Worm (Caenorhabditis elegans): ENCODE measurements around the gene R06F6.8.

R06F6.8 gene

DNA sequence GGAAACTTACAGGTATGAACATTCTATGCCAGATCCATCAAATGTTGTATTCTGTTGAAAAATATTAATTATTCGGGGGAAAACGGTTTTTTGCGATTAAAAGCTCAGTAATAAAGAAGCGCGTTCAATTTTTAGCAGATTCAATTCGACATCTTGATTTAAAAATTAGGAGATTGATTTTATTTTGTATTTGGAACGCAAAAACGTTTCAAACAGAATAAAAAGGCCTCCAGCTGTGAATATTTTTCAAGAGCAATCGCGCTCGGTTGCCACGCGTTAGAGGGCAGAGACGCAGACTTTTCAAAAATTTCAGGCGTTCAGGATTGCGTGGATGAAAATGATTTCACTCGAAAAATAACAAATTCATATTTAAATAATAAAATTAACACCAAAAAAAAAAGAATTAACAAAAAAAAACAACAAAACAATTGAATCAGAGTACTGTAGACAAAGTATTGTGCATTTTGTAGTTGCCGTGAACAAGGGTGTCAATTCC, at the start of gene R06F6.8:
Gene R06F6.8 (minus strand): TSS at position 51 of the 496 bp plus-strand sequence.
- TF ChIP-seq Y22D7AL.16 (tag; optimal IDR thresholded peaks at IDR 0.05): no peak
- TF ChIP-seq C38D4.7 (GFP tag; optimal IDR thresholded peaks at IDR 0.05): no peak
- no peak for TF ChIP-seq ceh-9 (tag; optimal IDR thresholded peaks at IDR 0.05)
- TF ChIP-seq K09A11.1 (tag; optimal IDR thresholded peaks at IDR 0.05; ENCODE audit: insufficient read depth): no peak
- TF ChIP-seq ref-2 (tag; optimal IDR thresholded peaks at IDR 0.05): peak; percentile 71
- no peak for TF ChIP-seq F13H6.1 (tag; optimal IDR thresholded peaks at IDR 0.05)
- TF ChIP-seq lin-11 (tag; optimal IDR thresholded peaks at IDR 0.05): no peak
- no peak for TF ChIP-seq ztf-16 (tag; optimal IDR thresholded peaks at IDR 0.05)

DNA sequence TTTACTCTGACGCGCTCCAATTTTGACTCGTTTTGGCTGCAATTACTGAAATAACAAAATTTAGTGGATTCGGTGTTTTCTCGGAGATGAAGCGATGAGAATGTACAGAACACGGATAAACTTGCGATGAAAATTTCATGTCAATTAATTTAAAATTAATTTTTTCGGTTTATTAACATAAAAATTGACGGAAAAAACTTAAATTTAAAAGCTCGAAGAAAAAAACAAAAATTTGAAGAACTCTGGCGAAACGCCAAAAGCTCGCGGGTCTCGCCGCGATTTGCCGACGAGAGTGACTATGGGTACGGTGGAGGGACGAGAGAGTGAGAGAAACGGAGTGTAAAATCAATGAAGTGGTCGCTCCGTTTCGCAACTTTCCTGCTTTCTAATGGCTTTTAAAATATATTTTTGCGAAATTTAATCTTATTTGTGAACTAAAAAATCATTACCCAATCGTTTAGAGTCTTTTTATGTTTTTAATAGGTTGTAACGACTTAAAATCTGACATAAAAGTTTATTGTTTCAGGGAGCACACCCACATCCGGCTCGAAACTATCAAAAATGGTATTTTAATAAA, 49.0 kb upstream of the R06F6.8 start, which contains the start of the genes gmps-1 and cap-2:
Gene gmps-1 (minus strand): TSS at position 51 of the 577 bp plus-strand sequence.
Gene cap-2 (plus strand): TSS at position 527 of the 577 bp plus-strand sequence.
- TF ChIP-seq che-1 (tag; optimal IDR thresholded peaks at IDR 0.05): no peak
- TF ChIP-seq ceh-45 (GFP tag; IDR thresholded peaks at IDR 0.05): no peak
- no peak for TF ChIP-seq hlh-30 (tag; optimal IDR thresholded peaks at IDR 0.05; ENCODE audit: insufficient read depth)
- peak; percentile 10 for TF ChIP-seq pha-2 (tag; optimal IDR thresholded peaks at IDR 0.05)
- no peak for TF ChIP-seq hlh-13 (GFP tag; optimal IDR thresholded peaks at IDR 0.05)
- peak; percentile 47 for TF ChIP-seq C08G9.2 (tag; optimal IDR thresholded peaks at IDR 0.05)
- peak; percentile 36 for TF ChIP-seq dve-1 (tag; optimal IDR thresholded peaks at IDR 0.05)
- peak; percentile 19 for TF ChIP-seq hlh-8 (tag; optimal IDR thresholded peaks at IDR 0.05)
- no peak for TF ChIP-seq K02D7.2 (tag; optimal IDR thresholded peaks at IDR 0.05)
- TF ChIP-seq ceh-30 (tag; optimal IDR thresholded peaks at IDR 0.05): no peak
- TF ChIP-seq lin-11 (tag; optimal IDR thresholded peaks at IDR 0.05): peak; percentile 6
- TF ChIP-seq nhr-232 (tag; optimal IDR thresholded peaks at IDR 0.05): no peak
- no peak for TF ChIP-seq hlh-6 (tag; optimal IDR thresholded peaks at IDR 0.05)
- peak; percentile 1 for TF ChIP-seq unc-55 (GFP tag; optimal IDR thresholded peaks at IDR 0.05)
- no peak for TF ChIP-seq ceh-24 (tag; optimal IDR thresholded peaks at IDR 0.05)
- TF ChIP-seq madf-2 (tag; optimal IDR thresholded peaks at IDR 0.05): no peak
- no peak for TF ChIP-seq pqm-1 (tag; optimal IDR thresholded peaks at IDR 0.05)
- TF ChIP-seq elt-4 (tag; optimal IDR thresholded peaks at IDR 0.05): no peak
- TF ChIP-seq pax-1 (tag; optimal IDR thresholded peaks at IDR 0.05): peak; percentile 56
- no peak for TF ChIP-seq K09A11.1 (tag; optimal IDR thresholded peaks at IDR 0.05; ENCODE audit: insufficient read depth)
- TF ChIP-seq npax-4 (tag; optimal IDR thresholded peaks at IDR 0.05): no peak
- no peak for TF ChIP-seq Y22D7AL.16 (tag; optimal IDR thresholded peaks at IDR 0.05)
- TF ChIP-seq fax-1 (tag; optimal IDR thresholded peaks at IDR 0.05): no peak
- no peak for TF ChIP-seq ceh-22 (tag; optimal IDR thresholded peaks at IDR 0.05)
- TF ChIP-seq nfya-1 (tag; optimal IDR thresholded peaks at IDR 0.05): peak; percentile 95
- TF ChIP-seq pag-3 (tag; optimal IDR thresholded peaks at IDR 0.05; ENCODE audit: borderline replicate concordance): no peak
- TF ChIP-seq fkh-6 (tag; optimal IDR thresholded peaks at IDR 0.05): no peak
- no peak for TF ChIP-seq ttx-3 (tag; optimal IDR thresholded peaks at IDR 0.05)
- TF ChIP-seq ama-1 (optimal IDR thresholded peaks at IDR 0.05): no peak
- TF ChIP-seq ceh-34 (tag; optimal IDR thresholded peaks at IDR 0.05): peak; percentile 71
- no peak for TF ChIP-seq sox-4 (tag; optimal IDR thresholded peaks at IDR 0.05)
- TF ChIP-seq ceh-2 (tag; optimal IDR thresholded peaks at IDR 0.05): peak; percentile 2
- peak; percentile 22 for TF ChIP-seq ets-4 (tag; optimal IDR thresholded peaks at IDR 0.05)
- TF ChIP-seq gmeb-2 (tag; optimal IDR thresholded peaks at IDR 0.05): no peak
- peak; percentile 69 for TF ChIP-seq unc-42 (tag; optimal IDR thresholded peaks at IDR 0.05)
- TF ChIP-seq ahr-1 (tag; optimal IDR thresholded peaks at IDR 0.05): no peak
- no peak for TF ChIP-seq odd-2 (tag; optimal IDR thresholded peaks at IDR 0.05)
- no peak for TF ChIP-seq F13H6.1 (tag; optimal IDR thresholded peaks at IDR 0.05)
- TF ChIP-seq ceh-31 (tag; optimal IDR thresholded peaks at IDR 0.05): peak; percentile 78
- peak; percentile 40 for TF ChIP-seq ceh-14 (tag; optimal IDR thresholded peaks at IDR 0.05)
- TF ChIP-seq syd-9 (tag; optimal IDR thresholded peaks at IDR 0.05): no peak
- no peak for TF ChIP-seq C38D4.7 (GFP tag; optimal IDR thresholded peaks at IDR 0.05)
- peak; percentile 53; the same call in 1 of the 2 replicates for TF ChIP-seq unc-3 (GFP tag; conservative IDR thresholded peaks at IDR 0.05)
- no peak for TF ChIP-seq unc-3 (tag; optimal IDR thresholded peaks at IDR 0.05)
- TF ChIP-seq tbx-2 (tag; optimal IDR thresholded peaks at IDR 0.05): peak; percentile 80
- no peak for TF ChIP-seq nhr-11 (tag; optimal IDR thresholded peaks at IDR 0.05)
- peak; percentile 9 for TF ChIP-seq pat-9 (tag; optimal IDR thresholded peaks at IDR 0.05)

All from whole organism, late embryonic.